Fruit fly (Drosophila melanogaster): ENCODE results near the gene Sema1a.

Gene Sema1a

dm6 chr2L:8496269-8496668 lies 45.7 kb upstream of the Sema1a start, which contains the start of gene Bace:
Bace (minus strand) TSS chr2L:8496307.
- TF ChIP-seq fd102C (GFP tag; optimal IDR thresholded peaks at IDR 0.05), result no peak
- TF ChIP-seq dimm (GFP tag; IDR thresholded peaks at IDR 0.05), result no peak
- no peak for TF ChIP-seq Myb (GFP tag; optimal IDR thresholded peaks at IDR 0.05)
- no peak for TF ChIP-seq sob (GFP tag; IDR thresholded peaks at IDR 0.05)
- TF ChIP-seq trem (tag; optimal IDR thresholded peaks at IDR 0.05), result no peak
- TF ChIP-seq MTF-1 (GFP tag; optimal IDR thresholded peaks at IDR 0.05; ENCODE audit: borderline replicate concordance), result no peak
- TF ChIP-seq abd-A (tag; optimal IDR thresholded peaks at IDR 0.05), result no peak
- TF ChIP-seq CG14014 (GFP tag; IDR thresholded peaks at IDR 0.05), result no peak
- TF ChIP-seq CG11093 (GFP tag; IDR thresholded peaks at IDR 0.05), result no peak
- TF ChIP-seq odd (GFP tag; optimal IDR thresholded peaks at IDR 0.05), result no peak
- no peak for TF ChIP-seq pros (GFP tag; optimal IDR thresholded peaks at IDR 0.05)
- TF ChIP-seq CG18619 (GFP tag; optimal IDR thresholded peaks at IDR 0.05), result no peak
- TF ChIP-seq en (GFP tag; optimal IDR thresholded peaks at IDR 0.05), result no peak
- TF ChIP-seq ssp (GFP tag; IDR thresholded peaks at IDR 0.05), result no peak
- TF ChIP-seq CG9437 (GFP tag; optimal IDR thresholded peaks at IDR 0.05), result no peak
- no peak for TF ChIP-seq row (GFP tag; IDR thresholded peaks at IDR 0.05)
- TF ChIP-seq oc (tag; optimal IDR thresholded peaks at IDR 0.05), result no peak
- peak; percentile 49 for TF ChIP-seq Ets65A (GFP tag)
- no peak for TF ChIP-seq Lim3 (GFP tag; IDR thresholded peaks at IDR 0.05)
- no peak for TF ChIP-seq CG14860 (GFP tag; IDR thresholded peaks at IDR 0.05; ENCODE audit: partially characterized antibody)
- no peak for TF ChIP-seq MBD-R2 (GFP tag; IDR thresholded peaks at IDR 0.05)
- TF ChIP-seq exex (tag; optimal IDR thresholded peaks at IDR 0.05), result peak; percentile 93
- TF ChIP-seq CG10959 (GFP tag; IDR thresholded peaks at IDR 0.05), result no peak
- no peak for TF ChIP-seq luna (GFP tag; optimal IDR thresholded peaks at IDR 0.05)
- no peak for TF ChIP-seq E2f2 (GFP tag; IDR thresholded peaks at IDR 0.05)
- peak; percentile 53 for TF ChIP-seq sd (tag; optimal IDR thresholded peaks at IDR 0.05)
- no peak for TF ChIP-seq CG9727 (GFP tag; optimal IDR thresholded peaks at IDR 0.05)
- 0 out of 3 replicates have a peak, but pooled peaks have one; percentile 40 for TF ChIP-seq vnd (GFP tag; IDR thresholded peaks at IDR 0.05; ENCODE audit: partially characterized antibody)
- no peak for TF ChIP-seq repo (GFP tag; optimal IDR thresholded peaks at IDR 0.05)
- TF ChIP-seq CG12219 (GFP tag; optimal IDR thresholded peaks at IDR 0.05), result no peak
- no peak for TF ChIP-seq ewg (GFP tag; optimal IDR thresholded peaks at IDR 0.05)
- TF ChIP-seq CG1792 (GFP tag; optimal IDR thresholded peaks at IDR 0.05), result no peak
- no peak for TF ChIP-seq CG13123 (GFP tag; optimal IDR thresholded peaks at IDR 0.05)
- no peak for TF ChIP-seq CG14710 (tag; optimal IDR thresholded peaks at IDR 0.05)
- no peak for TF ChIP-seq H2.0 (GFP tag; IDR thresholded peaks at IDR 0.05)
- peak; percentile 85 for TF ChIP-seq CG34376 (GFP tag; optimal IDR thresholded peaks at IDR 0.05)
- no peak for TF ChIP-seq Bteb2 (GFP tag; optimal IDR thresholded peaks at IDR 0.05)
- TF ChIP-seq CG18764 (GFP tag; optimal IDR thresholded peaks at IDR 0.05), result no peak
- no peak for TF ChIP-seq grau (tag; optimal IDR thresholded peaks at IDR 0.05)
- no peak for TF ChIP-seq scrt (GFP tag; optimal IDR thresholded peaks at IDR 0.05)
- TF ChIP-seq CG2199 (GFP tag; IDR thresholded peaks at IDR 0.05), result no peak
- TF ChIP-seq hth (optimal IDR thresholded peaks at IDR 0.05), result no peak
- TF ChIP-seq HLH4C (GFP tag; IDR thresholded peaks at IDR 0.05; ENCODE audit: partially characterized antibody), result no peak
- no peak for TF ChIP-seq lov (optimal IDR thresholded peaks at IDR 0.05)
- TF ChIP-seq lov (GFP tag; IDR thresholded peaks at IDR 0.05), result no peak
- no peak for TF ChIP-seq Six4 (GFP tag; optimal IDR thresholded peaks at IDR 0.05)
- TF ChIP-seq CG12299 (tag; optimal IDR thresholded peaks at IDR 0.05), result no peak
- TF ChIP-seq jigr1 (GFP tag; IDR thresholded peaks at IDR 0.05), result no peak
- no peak for TF ChIP-seq Abd-B (GFP tag; optimal IDR thresholded peaks at IDR 0.05)
- TF ChIP-seq ato (GFP tag; IDR thresholded peaks at IDR 0.05; ENCODE audit: partially characterized antibody), result no peak
- no peak for TF ChIP-seq CG7786 (GFP tag; optimal IDR thresholded peaks at IDR 0.05)
- TF ChIP-seq CG10654 (GFP tag; optimal IDR thresholded peaks at IDR 0.05), result no peak
- peak; percentile 85 for TF ChIP-seq grn (GFP tag; optimal IDR thresholded peaks at IDR 0.05)

All from whole organism, embryonic.